Fruit fly (Drosophila melanogaster) whole organism, embryonic: ENCODE measurements around the gene Fer2.

Source experiments
- Aef1 ChIP-seq: fragments of 200-800 bp; sonication (Bioruptor generic); IDR thresholded peaks from 3 replicates; pipeline ENCODE4 v1.3.6; 2022; ENCODE audit warnings: missing biosample characterization, missing genetic modification characterization
- Atf6 ChIP-seq: fragments of 200-800 bp; sonication (Bioruptor generic); IDR thresholded peaks from 2 replicates; pipeline ENCODE4 v1.3.6; 2022; ENCODE audit warnings: missing biosample characterization, missing genetic modification characterization
- B-H2 ChIP-seq: fragments of 200-800 bp; sonication (Bioruptor generic); optimal IDR thresholded peaks from 2 replicates; lab custom pipeline; 2018; ENCODE audit warnings: missing biosample characterization, mild to moderate bottlenecking, missing genetic modification characterization
- BEAF-32 ChIP-seq: fragments of 200-800 bp; sonication (Bioruptor generic); optimal IDR thresholded peaks from 3 replicates; lab custom pipeline; 2017; ENCODE audit warnings: missing biosample characterization, missing genetic modification characterization, mild to moderate bottlenecking, moderate library complexity, missing genetic modification reagents
- Blimp-1 ChIP-seq: fragments of 200-800 bp; sonication (Bioruptor generic); optimal IDR thresholded peaks from 3 replicates; lab custom pipeline; 2018; ENCODE audit warnings: missing biosample characterization, missing genetic modification characterization, mild to moderate bottlenecking, moderate library complexity, missing genetic modification reagents
- C15 ChIP-seq: fragments of 200-800 bp; sonication (Bioruptor generic); IDR thresholded peaks from 3 replicates; pipeline ENCODE4 v1.3.6; 2022; ENCODE audit warnings: missing biosample characterization, missing genetic modification characterization
- CG11093 ChIP-seq: fragments of 200-800 bp; sonication (Bioruptor generic); IDR thresholded peaks from 3 replicates; pipeline ENCODE4 v1.3.6; 2022; ENCODE audit warnings: missing biosample characterization, missing genetic modification characterization
- CG11456 ChIP-seq: fragments of 200-800 bp; sonication (Bioruptor generic); IDR thresholded peaks from 3 replicates; pipeline ENCODE4 v1.3.6; 2022; ENCODE audit warnings: missing biosample characterization, missing genetic modification characterization
- CG13624 ChIP-seq: fragments of 200-800 bp; sonication (Bioruptor generic); optimal IDR thresholded peaks from 2 replicates; lab custom pipeline; 2016; ENCODE audit warnings: missing biosample characterization, missing genetic modification characterization
- CG14441 ChIP-seq: fragments of 200-800 bp; sonication (Bioruptor generic); IDR thresholded peaks from 2 replicates; pipeline ENCODE4 v1.3.6; 2022; ENCODE audit warnings: missing biosample characterization, missing genetic modification characterization
- CG1602 ChIP-seq: fragments of 200-800 bp; sonication (Bioruptor generic); optimal IDR thresholded peaks from 3 replicates; lab custom pipeline; 2016; ENCODE audit warnings: missing biosample characterization, missing genetic modification characterization
- CG1603 ChIP-seq: fragments of 200-800 bp; sonication (Bioruptor generic); optimal IDR thresholded peaks from 2 replicates; lab custom pipeline; 2019; ENCODE audit warnings: missing biosample characterization, mild to moderate bottlenecking, missing genetic modification characterization, moderate library complexity
- CG18011 ChIP-seq: fragments of 200-800 bp; sonication (Bioruptor generic); optimal IDR thresholded peaks from 2 replicates; lab custom pipeline; 2017; ENCODE audit warnings: missing biosample characterization, missing genetic modification characterization, mild to moderate bottlenecking, moderate library complexity, missing genotype
- CG1832 ChIP-seq: fragments of 200-800 bp; sonication (Bioruptor generic); optimal IDR thresholded peaks from 2 replicates; lab custom pipeline; 2017; ENCODE audit warnings: missing biosample characterization, mild to moderate bottlenecking, missing genetic modification characterization, inconsistent platforms
- CG3281 ChIP-seq: fragments of 200-800 bp; sonication (Bioruptor generic); optimal IDR thresholded peaks from 3 replicates; lab custom pipeline; 2017; ENCODE audit warnings: missing biosample characterization, mild to moderate bottlenecking, missing genetic modification characterization
- CG33213 ChIP-seq: fragments of 200-800 bp; sonication (Bioruptor generic); optimal IDR thresholded peaks from 3 replicates; lab custom pipeline; 2016; ENCODE audit warnings: missing biosample characterization, missing genetic modification characterization
- CG4282 ChIP-seq: fragments of 200-800 bp; sonication (Bioruptor generic); optimal IDR thresholded peaks from 2 replicates; lab custom pipeline; 2016; ENCODE audit warnings: missing biosample characterization, missing genetic modification characterization
- CG4820 ChIP-seq: fragments of 200-800 bp; sonication (Bioruptor generic); optimal IDR thresholded peaks from 3 replicates; lab custom pipeline; 2016; ENCODE audit warnings: missing biosample characterization, missing genetic modification characterization
- CG7987 ChIP-seq: fragments of 200-800 bp; sonication (Bioruptor generic); optimal IDR thresholded peaks from 2 replicates; lab custom pipeline; 2018; ENCODE audit warnings: missing biosample characterization, mild to moderate bottlenecking, missing genetic modification characterization, moderate library complexity
- CG8089 ChIP-seq: fragments of 200-800 bp; sonication (Bioruptor generic); optimal IDR thresholded peaks from 3 replicates; lab custom pipeline; 2016; ENCODE audit warnings: missing biosample characterization, missing genetic modification characterization
- ERR ChIP-seq: fragments of 200-800 bp; sonication (Bioruptor generic); optimal IDR thresholded peaks from 2 replicates; lab custom pipeline; 2016; ENCODE audit warnings: missing biosample characterization, missing genetic modification characterization
- GATAe ChIP-seq: fragments of 200-800 bp; sonication (Bioruptor generic); conservative IDR thresholded peaks from 2 replicates; pipeline ENCODE4 v1.3.6; 2022; ENCODE audit warnings: missing biosample characterization, missing genetic modification characterization
- HmgD ChIP-seq: fragments of 200-800 bp; sonication (Bioruptor generic); optimal IDR thresholded peaks from 3 replicates; lab custom pipeline; 2016; ENCODE audit warnings: missing biosample characterization, missing genetic modification characterization
- Hmx ChIP-seq: fragments of 200-800 bp; sonication (Bioruptor generic); optimal IDR thresholded peaks from 2 replicates; lab custom pipeline; 2016; ENCODE audit warnings: missing biosample characterization, missing genetic modification characterization
- Hr51 ChIP-seq, 2 experiments: fragments of 200-800 bp; sonication (Bioruptor generic); optimal IDR thresholded peaks; 2 replicates in 1 of 2; 3 replicates in 1 of 2; lab custom pipeline; 2016 to 2018; ENCODE audit warnings: missing biosample characterization in 2 of 2, missing genetic modification characterization in 2 of 2, mild to moderate bottlenecking in 1 of 2, moderate library complexity in 1 of 2
- Max ChIP-seq: fragments of 200-800 bp; sonication (Bioruptor generic); optimal IDR thresholded peaks from 2 replicates; lab custom pipeline; 2016; ENCODE audit warnings: missing biosample characterization, mild to moderate bottlenecking, missing genetic modification characterization
- Nf-YC ChIP-seq: fragments of 200-800 bp; optimal IDR thresholded peaks from 3 replicates; lab custom pipeline; 2019; ENCODE audit warnings: missing biosample characterization, mild to moderate bottlenecking, missing genetic modification characterization, moderate library complexity
- Pdp1 ChIP-seq, 2 experiments: fragments of 200-800 bp; sonication (Bioruptor generic); optimal IDR thresholded peaks; 3 replicates each; lab custom pipeline; 2016; ENCODE audit warnings: missing biosample characterization in 2 of 2, missing genetic modification characterization in 2 of 2, mild to moderate bottlenecking in 1 of 2, moderate library complexity in 1 of 2
- Ravus ChIP-seq: fragments of 200-800 bp; sonication (Bioruptor generic); IDR thresholded peaks from 2 replicates; pipeline ENCODE4 v1.3.6; 2022; ENCODE audit warnings: missing biosample characterization, missing genetic modification characterization
- Stat92E ChIP-seq, 3 experiments: fragments of >200 bp in 2 of 3; fragments of 200-800 bp in 1 of 3; sonication (Bioruptor generic) in 1 of 3; optimal IDR thresholded peaks; 2 replicates each; lab custom pipeline; 2017 to 2019; ENCODE audit warnings: missing biosample characterization in 3 of 3, missing genetic modification characterization in 3 of 3, mild to moderate bottlenecking in 1 of 3, moderate library complexity in 1 of 3
- br ChIP-seq: fragments of >200 bp; optimal IDR thresholded peaks from 2 replicates; lab custom pipeline; 2017
- btn ChIP-seq: fragments of 200-800 bp; sonication (Bioruptor generic); optimal IDR thresholded peaks from 2 replicates; lab custom pipeline; 2016; ENCODE audit warnings: missing biosample characterization, missing genetic modification characterization
- ci ChIP-seq: fragments of 200-800 bp; sonication (Bioruptor generic); IDR thresholded peaks from 3 replicates; pipeline ENCODE4 v1.3.6; 2022; ENCODE audit warnings: missing biosample characterization, missing genetic modification characterization
- gfzf ChIP-seq: fragments of 200-800 bp; sonication (Bioruptor generic); optimal IDR thresholded peaks from 2 replicates; lab custom pipeline; 2016; ENCODE audit warnings: missing biosample characterization, mild to moderate bottlenecking, missing genetic modification characterization, moderate library complexity
- h ChIP-seq: fragments of >200 bp; optimal IDR thresholded peaks from 2 replicates; lab custom pipeline; 2017
- ken ChIP-seq: fragments of 200-800 bp; sonication (Bioruptor generic); IDR thresholded peaks from 3 replicates; pipeline ENCODE4 v1.3.6; 2022; ENCODE audit warnings: missing biosample characterization, missing genetic modification characterization
- klu ChIP-seq: fragments of 200-800 bp; sonication (Bioruptor generic); IDR thresholded peaks from 2 replicates; pipeline ENCODE4 v1.3.6; 2022; ENCODE audit warnings: missing biosample characterization, missing genetic modification characterization
- maf-S ChIP-seq: fragments of 200-800 bp; sonication (Bioruptor generic); optimal IDR thresholded peaks from 2 replicates; lab custom pipeline; 2016; ENCODE audit warnings: missing biosample characterization, missing genetic modification characterization
- nerfin-2 ChIP-seq: fragments of 200-800 bp; sonication (Bioruptor generic); IDR thresholded peaks from 2 replicates; pipeline ENCODE4 v1.3.6; 2022; ENCODE audit warnings: missing biosample characterization, missing genetic modification characterization; ENCODE audit not compliant: partially characterized antibody
- p53 ChIP-seq: fragments of 200-800 bp; sonication (Bioruptor generic); optimal IDR thresholded peaks from 2 replicates; lab custom pipeline; 2016; ENCODE audit warnings: missing biosample characterization, missing genetic modification characterization
- prd ChIP-seq, 3 experiments: fragments of >200 bp in 2 of 3; fragments of 200-800 bp in 1 of 3; sonication (Bioruptor generic) in 1 of 3; optimal IDR thresholded peaks in 2 of 3; IDR thresholded peaks in 1 of 3; 2 replicates in 2 of 3; 3 replicates in 1 of 3; pipeline versions ENCODE4 v1.3.6 to Lab custom; 2017 to 2022; ENCODE audit warnings: missing biosample characterization in 1 of 3, missing genetic modification characterization in 1 of 3
- pros ChIP-seq: fragments of 200-800 bp; sonication (Bioruptor generic); optimal IDR thresholded peaks from 3 replicates; lab custom pipeline; 2019; ENCODE audit warnings: missing biosample characterization, mild to moderate bottlenecking, missing genetic modification characterization, moderate library complexity
- sima ChIP-seq: fragments of 200-800 bp; sonication (Bioruptor generic); optimal IDR thresholded peaks from 2 replicates; lab custom pipeline; 2016; ENCODE audit warnings: missing biosample characterization, missing genetic modification characterization
- slbo ChIP-seq: fragments of 200-800 bp; sonication (Bioruptor generic); IDR thresholded peaks from 2 replicates; pipeline ENCODE4 v1.3.6; 2022; ENCODE audit warnings: missing biosample characterization, missing genetic modification characterization
- tin ChIP-seq: fragments of 200-800 bp; sonication (Bioruptor generic); optimal IDR thresholded peaks from 3 replicates; lab custom pipeline; 2016; ENCODE audit warnings: missing biosample characterization, missing genetic modification characterization
- toy ChIP-seq: fragments of 200-800 bp; sonication (Bioruptor generic); IDR thresholded peaks from 2 replicates; pipeline ENCODE4 v1.3.6; 2022; ENCODE audit warnings: missing biosample characterization, missing genetic modification characterization
- ttk ChIP-seq: fragments of 200-800 bp; sonication (Bioruptor generic); IDR thresholded peaks from 2 replicates; pipeline ENCODE4 v2.1.2; 2022; ENCODE audit warnings: missing biosample characterization, missing genetic modification characterization
- wdn ChIP-seq: fragments of 200-800 bp; sonication (Bioruptor generic); IDR thresholded peaks from 2 replicates; pipeline ENCODE4 v1.3.6; 2022; ENCODE audit warnings: missing biosample characterization, missing genetic modification characterization
- wek ChIP-seq: fragments of 200-800 bp; sonication (Bioruptor generic); optimal IDR thresholded peaks from 3 replicates; lab custom pipeline; 2018; ENCODE audit warnings: missing biosample characterization, mild to moderate bottlenecking, missing genetic modification characterization, moderate library complexity

The Fer2 gene

dm6 chr3R:16146632-16147453, 4.3 kb downstream of the Fer2 start, which contains the start of the genes Mic26-27 and CG5916 (continued):
- TF ChIP-seq prd (optimal IDR thresholded peaks at IDR 0.05; lab: Kevin White, UChicago) (no peak), prd (GFP tag; IDR thresholded peaks at IDR 0.05; lab: Robert Waterston, UW) (peak; percentile 92), ci (GFP tag; lab: Robert Waterston, UW) (peak; percentile 91), gfzf (GFP tag; lab: Kevin White, UChicago) (peak; percentile 92), CG11456 (GFP tag; lab: Robert Waterston, UW) (peak; percentile 80; the same call in 2 of the 3 replicates), CG33213 (GFP tag; lab: Kevin White, UChicago) (peak; percentile 87), Stat92E (GFP tag; optimal IDR thresholded peaks at IDR 0.05; lab: Kevin White, UChicago) (no peak), CG1603 (tag; lab: Kevin White, UChicago) (peak; percentile 92), Hr51 (GFP tag; optimal IDR thresholded peaks at IDR 0.05; lab: Kevin White, UChicago) (peak; percentile 68 to 84), Ravus (GFP tag; lab: Robert Waterston, UW) (no peak), pros (GFP tag; lab: Kevin White, UChicago) (no peak), Hmx (GFP tag; lab: Kevin White, UChicago) (no peak), slbo (peak; percentile 94), br (no peak), C15 (GFP tag; lab: Robert Waterston, UW) (no peak), nerfin-2 (GFP tag; lab: Robert Waterston, UW) (peak; percentile 100), Atf6 (GFP tag; lab: Robert Waterston, UW) (peak; percentile 78; the same call in 1 of the 2 replicates), toy (no peak), Pdp1 (GFP tag; optimal IDR thresholded peaks at IDR 0.05; lab: Kevin White, UChicago) (peak; percentile 76 to 100), CG1602 (GFP tag; lab: Kevin White, UChicago) (peak; percentile 81), maf-S (GFP tag; lab: Kevin White, UChicago) (peak; percentile 61), Blimp-1 (peak; percentile 85), CG4282 (GFP tag; lab: Kevin White, UChicago) (peak; percentile 93), B-H2 (GFP tag; lab: Kevin White, UChicago) (no peak), GATAe (GFP tag; lab: Robert Waterston, UW) (no peak; the same call in 1 of the 2 replicates), CG14441 (GFP tag; lab: Robert Waterston, UW) (peak; percentile 61; the same call in 1 of the 2 replicates), ERR (peak; percentile 39), CG8089 (GFP tag; lab: Kevin White, UChicago) (peak; percentile 66), CG4820 (GFP tag; lab: Kevin White, UChicago) (peak; percentile 79), HmgD (GFP tag; lab: Kevin White, UChicago) (peak; percentile 93), klu (GFP tag; lab: Robert Waterston, UW) (peak; percentile 88), ken (GFP tag; lab: Robert Waterston, UW) (peak; percentile 95), Aef1 (GFP tag; lab: Robert Waterston, UW) (peak; percentile 88), sima (GFP tag; lab: Kevin White, UChicago) (peak; percentile 1), p53 (GFP tag; lab: Kevin White, UChicago) (peak; percentile 68), BEAF-32 (GFP tag; lab: Kevin White, UChicago) (peak; percentile 100), CG3281 (GFP tag; lab: Kevin White, UChicago) (no peak), ttk (GFP tag; lab: Robert Waterston, UW) (peak; percentile 77), wek (GFP tag; lab: Kevin White, UChicago) (peak; percentile 39), CG13624 (GFP tag; lab: Kevin White, UChicago) (peak; percentile 84), CG7987 (GFP tag; lab: Kevin White, UChicago) (peak; percentile 25), wdn (GFP tag; lab: Robert Waterston, UW) (peak; percentile 41; the same call in 1 of the 2 replicates), h (lab: Kevin White, UChicago) (no peak), Max (GFP tag; lab: Kevin White, UChicago) (peak; percentile 88), CG18011 (GFP tag; lab: Kevin White, UChicago) (peak; percentile 71), CG1832 (GFP tag; lab: Kevin White, UChicago) (no peak), CG11093 (GFP tag; lab: Robert Waterston, UW) (peak; percentile 67; the same call in 1 of the 3 replicates), Nf-YC (tag; lab: Kevin White, UChicago) (peak; percentile 63), tin (GFP tag; lab: Kevin White, UChicago) (peak; percentile 83), btn (peak; percentile 42)
